Fruit fly (Drosophila melanogaster): Measurements from ENCODE around the gene NSD.

NSD gene

DNA sequence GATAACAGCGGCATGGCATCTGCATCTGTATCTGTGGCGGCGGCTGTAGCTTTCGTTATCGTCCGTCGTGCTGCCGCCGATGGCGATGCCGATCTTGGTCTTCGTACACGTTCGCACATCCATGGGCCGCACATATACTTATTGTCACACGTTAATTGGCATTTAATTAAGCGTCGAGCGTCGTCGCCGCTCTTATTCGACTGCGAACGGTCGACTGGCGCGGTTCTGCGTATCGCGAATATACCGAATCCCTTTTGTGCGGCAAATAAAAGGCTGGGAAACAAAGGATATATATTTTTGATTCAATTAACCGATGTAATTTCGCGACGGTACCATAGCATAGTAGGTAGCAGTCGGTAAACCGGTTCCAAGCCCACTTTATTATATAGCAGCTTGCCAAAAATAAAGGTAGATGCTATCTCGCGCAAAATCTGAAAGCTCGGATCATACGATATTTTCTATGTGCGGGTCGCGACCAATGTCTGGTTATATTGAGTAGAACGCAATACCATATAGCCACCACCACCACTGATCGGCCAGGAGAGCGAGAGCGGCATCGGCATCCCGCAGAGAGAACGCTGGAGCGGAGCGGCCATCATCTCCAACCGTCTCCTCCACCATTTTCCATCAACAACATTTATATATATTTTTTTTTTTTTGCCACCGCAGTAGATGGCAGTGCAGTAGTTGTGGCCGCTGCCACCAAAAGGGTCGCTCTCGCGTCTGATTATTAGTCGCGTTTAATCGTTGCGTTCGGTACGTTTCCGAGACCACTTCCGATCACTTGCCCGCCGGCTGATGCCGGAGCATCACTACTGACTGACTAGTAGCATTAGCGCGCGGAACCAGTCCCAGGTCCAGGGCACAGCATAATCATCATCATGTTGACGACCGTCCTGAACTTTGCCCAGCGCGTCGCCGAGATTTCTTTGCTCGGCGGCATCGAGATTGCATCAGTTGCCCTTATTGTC is 12.4 kb downstream of the NSD start, which contains the start of gene mino (continued):
- TF ChIP-seq Smox (GFP tag; optimal IDR thresholded peaks at IDR 0.05) (no peak), Sox102F (GFP tag; optimal IDR thresholded peaks at IDR 0.05) (peak; percentile 32), dac (GFP tag; optimal IDR thresholded peaks at IDR 0.05) (no peak), CG8119 (GFP tag; IDR thresholded peaks at IDR 0.05) (0 out of 3 replicates have a peak, but pooled peaks have one; percentile 12), CG3032 (tag; optimal IDR thresholded peaks at IDR 0.05) (no peak), salr (GFP tag; optimal IDR thresholded peaks at IDR 0.05) (no peak), spab (GFP tag; optimal IDR thresholded peaks at IDR 0.05) (peak; percentile 27), ss (GFP tag; optimal IDR thresholded peaks at IDR 0.05) (peak; percentile 42 to 68), dsx (GFP tag; optimal IDR thresholded peaks at IDR 0.05; ENCODE audit: poor library complexity, severe bottlenecking) (peak; percentile 5), CG34406 (GFP tag; optimal IDR thresholded peaks at IDR 0.05) (no peak), net (GFP tag; optimal IDR thresholded peaks at IDR 0.05) (no peak), pdm3 (GFP tag; optimal IDR thresholded peaks at IDR 0.05) (no peak)

DNA sequence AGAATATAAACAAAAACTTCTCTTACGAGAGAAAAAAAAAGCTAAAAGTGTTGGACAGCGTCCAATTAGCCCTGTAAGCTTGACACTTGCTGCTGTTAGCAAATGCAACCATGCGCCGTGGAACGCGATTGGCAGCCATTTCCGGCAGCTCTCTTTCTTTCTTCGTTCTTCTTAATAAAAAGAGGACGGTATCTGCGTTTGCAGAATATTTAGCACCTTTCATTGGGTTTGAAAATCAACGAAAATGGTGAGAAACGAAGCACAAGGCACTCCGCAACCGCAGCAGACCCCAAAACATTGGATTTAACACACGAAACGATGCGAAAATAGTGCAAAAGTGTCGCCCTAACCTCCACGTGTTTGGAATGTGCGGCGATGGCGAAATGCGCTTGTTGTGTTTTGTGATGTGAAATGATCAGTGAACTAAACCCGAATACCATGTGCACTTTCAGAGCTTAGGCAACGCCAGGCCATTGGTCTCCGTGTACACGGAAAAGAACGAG is 14.9 kb downstream of the NSD start, which contains the start of gene RpL4:
Gene RpL4, plus strand, starts transcription at position 149 of the 503 bp plus-strand sequence.
- TF ChIP-seq Sox14 (GFP tag; optimal IDR thresholded peaks at IDR 0.05), result peak; percentile 76
- peak; percentile 76 for TF ChIP-seq CG9139 (GFP tag; optimal IDR thresholded peaks at IDR 0.05)
- TF ChIP-seq lz (GFP tag; optimal IDR thresholded peaks at IDR 0.05), result peak; percentile 80
- peak; percentile 70 for TF ChIP-seq cyc (GFP tag; optimal IDR thresholded peaks at IDR 0.05)
- peak; percentile 17 for TF ChIP-seq Ets21C (GFP tag; optimal IDR thresholded peaks at IDR 0.05)
- no peak for TF ChIP-seq CG15336 (GFP tag; IDR thresholded peaks at IDR 0.05)
- peak; percentile 89 for TF ChIP-seq CG6854 (GFP tag; optimal IDR thresholded peaks at IDR 0.05)
- peak; percentile 79 for TF ChIP-seq vri (GFP tag; optimal IDR thresholded peaks at IDR 0.05)
- TF ChIP-seq CG10631 (GFP tag; optimal IDR thresholded peaks at IDR 0.05), result peak; percentile 17
- TF ChIP-seq CG16779 (tag; optimal IDR thresholded peaks at IDR 0.05), result peak; percentile 50
- TF ChIP-seq CG34406 (GFP tag; optimal IDR thresholded peaks at IDR 0.05), result peak; percentile 78
- TF ChIP-seq CG11762 (GFP tag; optimal IDR thresholded peaks at IDR 0.05; ENCODE audit: insufficient read depth), result peak; percentile 36
- TF ChIP-seq salr (GFP tag; optimal IDR thresholded peaks at IDR 0.05), result peak; percentile 56 to 82
- peak; percentile 85 for TF ChIP-seq Met (GFP tag; optimal IDR thresholded peaks at IDR 0.05)
- peak; percentile 87 for TF ChIP-seq CG3919 (GFP tag; optimal IDR thresholded peaks at IDR 0.05)
- TF ChIP-seq CG6792 (GFP tag; optimal IDR thresholded peaks at IDR 0.05), result peak; percentile 56
- no peak for TF ChIP-seq CG4318 (GFP tag; optimal IDR thresholded peaks at IDR 0.05)
- TF ChIP-seq ss (GFP tag; optimal IDR thresholded peaks at IDR 0.05), result peak; percentile 58 to 87
- TF ChIP-seq CG1621 (tag; optimal IDR thresholded peaks at IDR 0.05), result peak; percentile 70
- peak; percentile 19 for TF ChIP-seq Hr4 (GFP tag; optimal IDR thresholded peaks at IDR 0.05)
- TF ChIP-seq CG8632 (GFP tag; optimal IDR thresholded peaks at IDR 0.05), result peak; percentile 77
- TF ChIP-seq Sox102F (GFP tag; optimal IDR thresholded peaks at IDR 0.05), result peak; percentile 82
- TF ChIP-seq fd59A (GFP tag; optimal IDR thresholded peaks at IDR 0.05), result peak; percentile 59
- TF ChIP-seq eg (GFP tag; IDR thresholded peaks at IDR 0.05), result peak; percentile 82
- TF ChIP-seq CG8119 (GFP tag; IDR thresholded peaks at IDR 0.05), result no peak
- TF ChIP-seq Gug (GFP tag; IDR thresholded peaks at IDR 0.05), result no peak
- peak; percentile 53 for TF ChIP-seq fd85E (GFP tag; optimal IDR thresholded peaks at IDR 0.05)
- peak; percentile 31 for TF ChIP-seq CG3032 (tag; optimal IDR thresholded peaks at IDR 0.05)
- TF ChIP-seq svp (GFP tag), result peak; percentile 76
- peak; percentile 95 for TF ChIP-seq Eip78C (GFP tag)
- peak; percentile 87 for TF ChIP-seq net (GFP tag; optimal IDR thresholded peaks at IDR 0.05)
- TF ChIP-seq CG32006 (GFP tag; optimal IDR thresholded peaks at IDR 0.05), result peak; percentile 52
- TF ChIP-seq acj6 (GFP tag; optimal IDR thresholded peaks at IDR 0.05), result peak; percentile 77
- no peak for TF ChIP-seq CG11294 (GFP tag; IDR thresholded peaks at IDR 0.05)
- TF ChIP-seq CG10669 (GFP tag; optimal IDR thresholded peaks at IDR 0.05), result peak; percentile 51
- peak; percentile 71 for TF ChIP-seq Eip75B (GFP tag; optimal IDR thresholded peaks at IDR 0.05)
- peak; percentile 74 for TF ChIP-seq pdm3 (GFP tag; optimal IDR thresholded peaks at IDR 0.05)
- peak; percentile 40 for TF ChIP-seq spab (GFP tag; optimal IDR thresholded peaks at IDR 0.05)
- TF ChIP-seq Hr38 (GFP tag; optimal IDR thresholded peaks at IDR 0.05), result no peak
- TF ChIP-seq CG11902 (GFP tag; optimal IDR thresholded peaks at IDR 0.05), result no peak
- peak; percentile 77 for TF ChIP-seq topi (GFP tag; optimal IDR thresholded peaks at IDR 0.05)
- peak; percentile 50 for TF ChIP-seq CG8319 (GFP tag; optimal IDR thresholded peaks at IDR 0.05)
- peak; percentile 37 for TF ChIP-seq dsx (GFP tag; optimal IDR thresholded peaks at IDR 0.05; ENCODE audit: poor library complexity, severe bottlenecking)

All from whole organism, prepupa.